Worm (Caenorhabditis elegans) whole organism, L1 larva: Measurements from ENCODE around the gene spe-43.

Source experiments
- C04F5.9 ChIP-seq: sonication (generic microtip); optimal IDR thresholded peaks from 2 replicates; lab custom pipeline; 2016; ENCODE audit warnings: missing genetic modification characterization, missing compliant biosample characterization
- C16A3.4 ChIP-seq: fragments of 150-350 bp; optimal IDR thresholded peaks from 2 replicates; lab custom pipeline; 2014; ENCODE audit warnings: missing biosample characterization, missing genetic modification characterization
- C34B4.2 ChIP-seq: sonication (generic microtip); optimal IDR thresholded peaks from 2 replicates; lab custom pipeline; 2017; ENCODE audit warnings: mild to moderate bottlenecking, missing genetic modification characterization, missing compliant biosample characterization
- aha-1 ChIP-seq: fragments of 150-350 bp; optimal IDR thresholded peaks from 2 replicates; lab custom pipeline; 2014; ENCODE audit warnings: missing biosample characterization, missing genetic modification characterization
- aly-2 ChIP-seq: fragments of 150-350 bp; optimal IDR thresholded peaks from 2 replicates; lab custom pipeline; 2014; ENCODE audit warnings: missing biosample characterization, missing genetic modification characterization
- ces-1 ChIP-seq: fragments of 150-350 bp; optimal IDR thresholded peaks from 2 replicates; lab custom pipeline; 2014; ENCODE audit warnings: missing biosample characterization, missing genetic modification reagents, missing genetic modification characterization
- efl-1 ChIP-seq, 4 experiments: fragments of 150-350 bp; optimal IDR thresholded peaks in 3 of 4; peaks in 1 of 4; 1 replicate in 1 of 4; 2 replicates in 3 of 4; lab custom pipeline; 2014; ENCODE audit warnings: missing biosample characterization in 2 of 4, missing genetic modification characterization in 2 of 4, missing genetic modification reagents in 2 of 4
- elt-2 ChIP-seq: sonication (generic microtip); optimal IDR thresholded peaks from 2 replicates; lab custom pipeline; 2016; ENCODE audit warnings: missing genetic modification characterization, mild to moderate bottlenecking, inconsistent platforms, missing compliant biosample characterization, missing genetic modification reagents
- ets-5 ChIP-seq: fragments of 200-800 bp; sonication (Bioruptor generic); IDR thresholded peaks from 2 replicates; pipeline ENCODE4 v1.3.6; 2022; ENCODE audit warnings: missing genetic modification characterization, missing compliant biosample characterization
- fos-1 ChIP-seq: fragments of 150-350 bp; optimal IDR thresholded peaks from 2 replicates; lab custom pipeline; 2014; ENCODE audit warnings: missing biosample characterization, missing genetic modification characterization
- hlh-17 ChIP-seq: fragments of 200-800 bp; sonication (Bioruptor generic); optimal IDR thresholded peaks from 2 replicates; lab custom pipeline; 2018; ENCODE audit warnings: missing genetic modification characterization, mild to moderate bottlenecking, missing compliant biosample characterization, moderate library complexity, borderline replicate concordance
- hlh-4 ChIP-seq: sonication (generic microtip); optimal IDR thresholded peaks from 2 replicates; lab custom pipeline; 2016; ENCODE audit warnings: mild to moderate bottlenecking, missing genetic modification characterization, missing compliant biosample characterization
- hpl-2 ChIP-seq: fragments of 150-350 bp; optimal IDR thresholded peaks from 2 replicates; lab custom pipeline; 2014; ENCODE audit warnings: missing biosample characterization, missing genetic modification reagents, missing genetic modification characterization
- lin-13 ChIP-seq: fragments of 150-350 bp; optimal IDR thresholded peaks from 2 replicates; lab custom pipeline; 2014; ENCODE audit warnings: missing biosample characterization, missing genetic modification reagents, missing genetic modification characterization
- lir-3 ChIP-seq: sonication (generic microtip); optimal IDR thresholded peaks from 2 replicates; lab custom pipeline; 2016; ENCODE audit warnings: mild to moderate bottlenecking, missing genetic modification characterization, moderate library complexity, missing compliant biosample characterization; ENCODE audit not compliant: poor library complexity
- mab-9 ChIP-seq: fragments of 200-800 bp; sonication (Bioruptor generic); IDR thresholded peaks from 2 replicates; pipeline ENCODE4 v1.3.6; 2022; ENCODE audit warnings: missing genetic modification reagents, missing genetic modification characterization, missing compliant biosample characterization
- mdl-1 ChIP-seq, 2 experiments: fragments of 150-350 bp; optimal IDR thresholded peaks; 2 replicates each; lab custom pipeline; 2014 to 2017; ENCODE audit warnings: missing biosample characterization in 2 of 2, missing genetic modification characterization in 2 of 2, inconsistent platforms in 1 of 2
- nhr-237 ChIP-seq: fragments of 150-350 bp; optimal IDR thresholded peaks from 2 replicates; lab custom pipeline; 2014; ENCODE audit warnings: missing biosample characterization, missing genetic modification characterization
- nhr-28 ChIP-seq: fragments of 150-350 bp; optimal IDR thresholded peaks from 2 replicates; lab custom pipeline; 2014; ENCODE audit warnings: missing biosample characterization, missing genetic modification characterization
- nhr-47 ChIP-seq: sonication (generic microtip); optimal IDR thresholded peaks from 2 replicates; lab custom pipeline; 2016; ENCODE audit warnings: mild to moderate bottlenecking, missing genetic modification characterization, moderate library complexity, missing compliant biosample characterization
- nhr-85 ChIP-seq: sonication (generic microtip); peaks from one replicate; lab custom pipeline; 2016; ENCODE audit warnings: missing genetic modification characterization, inconsistent platforms, missing compliant biosample characterization
- pax-3 ChIP-seq: fragments of 200-800 bp; sonication (Bioruptor generic); optimal IDR thresholded peaks from 2 replicates; lab custom pipeline; 2018; ENCODE audit warnings: mild to moderate bottlenecking, missing genetic modification characterization, moderate library complexity, missing compliant biosample characterization
- rnt-1 ChIP-seq: sonication (generic microtip); optimal IDR thresholded peaks from 2 replicates; lab custom pipeline; 2016; ENCODE audit warnings: mild to moderate bottlenecking, missing genetic modification characterization, moderate library complexity, missing compliant biosample characterization
- skn-1 ChIP-seq: fragments of 150-350 bp; optimal IDR thresholded peaks from 2 replicates; lab custom pipeline; 2014; ENCODE audit warnings: missing biosample characterization, missing genetic modification characterization
- snpc-4 ChIP-seq: fragments of 150-350 bp; optimal IDR thresholded peaks from 2 replicates; lab custom pipeline; 2014; ENCODE audit warnings: missing biosample characterization, missing genetic modification characterization
- snu-23 ChIP-seq: sonication (generic microtip); optimal IDR thresholded peaks from 2 replicates; lab custom pipeline; 2016; ENCODE audit warnings: missing genetic modification characterization, missing compliant biosample characterization
- sox-4 ChIP-seq: sonication (generic microtip); optimal IDR thresholded peaks from 2 replicates; lab custom pipeline; 2016; ENCODE audit warnings: missing genetic modification characterization, missing compliant biosample characterization
- tlp-1 ChIP-seq: fragments of 150-350 bp; optimal IDR thresholded peaks from 2 replicates; lab custom pipeline; 2014; ENCODE audit warnings: missing biosample characterization, missing genetic modification characterization
- unc-62 ChIP-seq: fragments of 150-350 bp; optimal IDR thresholded peaks from 2 replicates; lab custom pipeline; 2014; ENCODE audit warnings: missing biosample characterization, missing genetic modification reagents, missing genetic modification characterization

spe-43 gene

ce11 chrIV:13142254-13142653 lies at the start of gene spe-43:
Gene spe-43, minus strand, starts transcription at chrIV:13142354.
- TF ChIP-seq nhr-28 (tag; lab: Kevin White, UChicago) (no peak), skn-1 (tag; lab: Kevin White, UChicago) (no peak), hlh-17 (GFP tag; lab: Kevin White, UChicago) (no peak), elt-2 (no peak)

DNA sequence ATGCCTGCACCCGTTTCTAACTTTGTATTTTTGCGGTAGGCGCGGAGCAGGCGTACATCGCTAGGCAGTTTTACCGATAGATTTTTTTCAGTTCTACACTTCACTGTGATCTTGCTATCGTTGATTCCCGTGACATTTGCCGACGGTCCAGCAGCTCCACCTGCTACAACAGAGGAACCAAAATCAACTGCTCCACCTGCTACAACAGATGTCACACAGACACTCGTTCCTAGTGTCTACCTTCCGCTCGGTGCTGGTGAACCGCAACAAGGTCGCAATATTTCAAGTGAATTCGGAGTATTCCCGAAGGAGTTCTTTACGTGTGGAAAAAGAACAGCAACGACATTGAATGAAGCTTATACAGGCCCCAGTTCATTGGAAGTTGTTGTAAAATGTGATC lies 47.9 kb upstream of the spe-43 start:
- no peak for TF ChIP-seq rnt-1 (tag; lab: Kevin White, UChicago)
- TF ChIP-seq efl-1 (optimal IDR thresholded peaks at IDR 0.05; lab: Kevin White, UChicago), result no peak
- peak in 1 of 2 experiments; percentile 65 for TF ChIP-seq efl-1 (GFP tag; optimal IDR thresholded peaks at IDR 0.05 in 1 of 2; lab: Kevin White, UChicago)

DNA sequence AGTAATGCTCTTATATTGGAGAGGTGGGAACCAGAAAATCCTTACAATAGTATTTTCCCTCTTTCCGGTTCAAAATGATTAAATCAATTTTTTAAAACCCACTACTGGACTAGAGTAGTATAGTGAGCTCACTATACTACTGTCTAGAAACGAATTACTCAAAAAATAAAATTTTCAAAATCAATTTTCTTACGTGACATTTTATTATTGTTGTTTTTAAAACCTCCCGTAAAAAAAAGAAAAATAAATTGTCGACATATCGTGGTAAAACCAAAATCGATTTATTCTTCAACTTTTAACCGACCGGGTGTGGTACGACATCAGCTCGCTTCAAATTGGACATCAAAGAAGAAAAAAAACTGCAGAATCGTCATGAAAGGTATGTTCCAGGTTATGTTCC lies 47.3 kb upstream of the spe-43 start, which contains the start of gene F58D2.2:
F58D2.2 (plus strand) TSS at position 301 of the 400 bp plus-strand sequence.
- TF ChIP-seq nhr-47 (tag; lab: Kevin White, UChicago) (no peak), hlh-4 (no peak), nhr-85 (tag; lab: Kevin White, UChicago) (no peak), hpl-2 (GFP tag; lab: Kevin White, UChicago) (no peak), sox-4 (tag; lab: Kevin White, UChicago) (no peak)

DNA sequence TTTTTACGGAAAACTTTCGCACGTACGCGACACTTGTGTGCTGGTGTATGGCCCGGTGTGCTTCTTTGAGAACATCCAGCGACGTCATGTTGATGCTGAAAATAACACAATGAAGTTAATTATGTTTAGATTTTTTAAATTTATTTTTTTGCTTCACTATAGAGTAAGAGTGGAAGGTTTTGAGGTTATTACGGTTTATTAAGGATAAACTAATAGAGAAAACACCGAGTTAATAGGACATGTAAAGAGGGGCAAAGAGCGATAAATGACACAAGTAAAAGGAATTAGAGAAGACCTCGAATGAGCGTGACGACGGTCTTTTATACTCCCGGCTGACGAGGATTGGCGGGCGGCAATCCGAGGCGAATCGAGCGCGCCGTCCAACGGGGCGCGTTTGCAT lies 46.8 kb upstream of the spe-43 start, which contains the start of gene F58D2.4:
F58D2.4 (minus strand) TSS at position 101 of the 400 bp plus-strand sequence.
- no peak for TF ChIP-seq ces-1 (GFP tag; lab: Kevin White, UChicago)
- TF ChIP-seq lir-3, result no peak
- TF ChIP-seq nhr-47 (tag; lab: Kevin White, UChicago), result no peak
- no peak for TF ChIP-seq nhr-237 (tag; lab: Kevin White, UChicago)
- no peak for TF ChIP-seq fos-1 (tag; lab: Kevin White, UChicago)
- TF ChIP-seq ets-5 (GFP tag; lab: Robert Waterston, UW), result no peak
- TF ChIP-seq C34B4.2 (tag; lab: Kevin White, UChicago), result no peak
- TF ChIP-seq C04F5.9 (tag; lab: Kevin White, UChicago), result no peak
- TF ChIP-seq aly-2 (tag; lab: Kevin White, UChicago), result no peak
- TF ChIP-seq pax-3 (tag; lab: Kevin White, UChicago), result no peak
- TF ChIP-seq tlp-1 (tag; lab: Kevin White, UChicago), result no peak
- TF ChIP-seq C16A3.4 (tag; lab: Kevin White, UChicago), result no peak
- no peak for TF ChIP-seq snu-23

DNA sequence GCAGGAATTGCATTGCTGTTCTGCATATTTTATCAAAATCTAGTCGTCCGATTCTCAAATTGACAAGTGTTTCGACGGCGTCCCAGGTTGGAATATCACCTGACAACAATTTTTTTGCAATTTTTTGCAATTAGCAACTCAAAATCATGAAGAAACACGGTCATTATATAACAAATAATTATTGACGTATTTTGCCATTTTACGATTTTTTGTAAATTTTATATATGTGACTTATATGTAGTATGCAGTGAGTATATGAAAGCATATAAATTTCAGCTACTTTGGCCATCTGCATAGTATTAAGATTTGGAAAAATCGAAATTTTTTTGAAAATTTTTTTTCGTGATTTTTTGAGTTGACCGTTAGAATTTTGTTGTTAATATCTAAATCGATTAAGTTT lies 38.6 kb upstream of the spe-43 start, which contains the start of gene F58D2.3:
F58D2.3 (minus strand) TSS at position 101 of the 400 bp plus-strand sequence.
- TF ChIP-seq mab-9 (GFP tag; lab: Robert Waterston, UW) (0 out of 2 replicates have a peak, but pooled peaks have one; percentile 16), mdl-1 (tag; optimal IDR thresholded peaks at IDR 0.05; lab: Kevin White, UChicago) (no peak), aha-1 (no peak), lin-13 (GFP tag; lab: Kevin White, UChicago) (no peak), ces-1 (GFP tag; lab: Kevin White, UChicago) (no peak)

ce11 chrIV:13179295-13179694 lies 37.1 kb upstream of the spe-43 start, which contains the start of gene lev-1:
Gene lev-1, minus strand, starts transcription at chrIV:13179395.
- peak; percentile 34 for TF ChIP-seq nhr-85 (tag; lab: Kevin White, UChicago)
- no peak for TF ChIP-seq unc-62 (GFP tag; lab: Kevin White, UChicago)

DNA sequence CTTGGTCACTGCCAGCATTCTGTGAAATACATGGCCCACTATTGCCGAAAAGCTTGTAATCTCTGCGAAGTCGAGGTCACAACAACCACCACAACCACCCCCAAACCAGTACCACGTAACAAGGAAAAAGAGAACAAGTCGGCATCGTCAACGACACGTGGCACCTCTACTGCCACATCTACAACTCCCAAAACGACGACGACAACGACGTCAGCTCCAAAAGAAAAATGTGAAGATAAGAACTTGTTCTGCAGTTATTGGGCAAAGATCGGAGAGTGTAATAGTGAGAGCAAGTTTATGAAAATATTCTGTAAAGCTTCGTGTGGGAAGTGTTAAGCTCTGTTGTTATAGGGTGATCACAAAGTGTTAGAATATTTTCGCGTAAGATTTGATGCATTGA lies 31.2 kb upstream of the spe-43 start:
- no peak for TF ChIP-seq snpc-4
- no peak for TF ChIP-seq hlh-17 (GFP tag; lab: Kevin White, UChicago)
- TF ChIP-seq tlp-1 (tag; lab: Kevin White, UChicago), result no peak
